Fruit fly (Drosophila melanogaster): ENCODE results near the gene CG13284.

DNA sequence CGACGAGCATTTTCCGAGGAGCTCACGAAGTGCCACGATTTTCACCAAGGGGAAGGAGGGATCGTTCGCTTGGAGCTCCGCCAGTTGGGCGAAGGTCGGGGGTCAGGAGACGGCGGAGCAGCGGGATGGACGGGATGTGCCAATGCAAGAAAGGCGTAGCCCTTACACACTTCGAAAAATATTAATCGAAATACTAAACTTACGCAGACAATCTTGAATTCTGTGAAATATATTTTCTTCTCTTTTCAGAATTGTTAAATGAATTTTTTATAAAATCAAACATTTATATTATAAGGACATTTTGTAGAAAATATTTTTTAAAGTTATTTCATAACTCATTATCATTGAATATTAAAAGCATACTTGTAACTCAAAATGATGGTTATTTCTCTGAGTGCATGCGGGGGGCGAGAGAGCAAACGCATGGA lies 20.4 kb upstream of the CG13284 start:
- TF ChIP-seq CG8478 (optimal IDR thresholded peaks at IDR 0.05) (no peak), CTCF (optimal IDR thresholded peaks at IDR 0.05) (no peak)

All from S2 (cell line).